Worm (Caenorhabditis elegans) whole organism, L1 larva: Measurements from ENCODE around the gene Y66H1A.5.

Source experiments
- C04F5.9 ChIP-seq: sonication (generic microtip); optimal IDR thresholded peaks from 2 replicates; lab custom pipeline; 2016; ENCODE audit warnings: missing genetic modification characterization, missing compliant biosample characterization
- C16A3.4 ChIP-seq: fragments of 150-350 bp; optimal IDR thresholded peaks from 2 replicates; lab custom pipeline; 2014; ENCODE audit warnings: missing biosample characterization, missing genetic modification characterization
- C34B4.2 ChIP-seq: sonication (generic microtip); optimal IDR thresholded peaks from 2 replicates; lab custom pipeline; 2017; ENCODE audit warnings: mild to moderate bottlenecking, missing genetic modification characterization, missing compliant biosample characterization
- F16B12.6 ChIP-seq: fragments of 150-350 bp; optimal IDR thresholded peaks from 2 replicates; lab custom pipeline; 2014; ENCODE audit warnings: missing biosample characterization, missing genetic modification characterization
- aha-1 ChIP-seq: fragments of 150-350 bp; optimal IDR thresholded peaks from 2 replicates; lab custom pipeline; 2014; ENCODE audit warnings: missing biosample characterization, missing genetic modification characterization
- alr-1 ChIP-seq: fragments of 200-800 bp; sonication (Bioruptor generic); optimal IDR thresholded peaks from 2 replicates; lab custom pipeline; 2018; ENCODE audit warnings: borderline replicate concordance, mild to moderate bottlenecking, missing genetic modification characterization, missing compliant biosample characterization
- blmp-1 ChIP-seq: fragments of 150-350 bp; optimal IDR thresholded peaks from 2 replicates; lab custom pipeline; 2014; ENCODE audit warnings: missing biosample characterization, missing genetic modification characterization
- ceh-8 ChIP-seq: fragments of 200-800 bp; sonication (Bioruptor generic); optimal IDR thresholded peaks from 2 replicates; lab custom pipeline; 2018; ENCODE audit warnings: mild to moderate bottlenecking, missing genetic modification characterization, moderate library complexity, missing compliant biosample characterization
- ceh-82 ChIP-seq, 3 experiments: fragments of 150-350 bp in 1 of 3; sonication (generic microtip) in 2 of 3; optimal IDR thresholded peaks; 2 replicates each; lab custom pipeline; 2014 to 2017; ENCODE audit warnings: missing biosample characterization in 3 of 3, missing genetic modification characterization in 3 of 3
- ceh-90 ChIP-seq: sonication (generic microtip); optimal IDR thresholded peaks from 2 replicates; lab custom pipeline; 2016; ENCODE audit warnings: missing genetic modification characterization, missing compliant biosample characterization
- ces-1 ChIP-seq: fragments of 150-350 bp; optimal IDR thresholded peaks from 2 replicates; lab custom pipeline; 2014; ENCODE audit warnings: missing biosample characterization, missing genetic modification reagents, missing genetic modification characterization
- dpl-1 ChIP-seq, 3 experiments: fragments of 150-350 bp in 2 of 3; sonication (generic microtip) in 1 of 3; optimal IDR thresholded peaks; 2 replicates each; lab custom pipeline; 2014 to 2017; ENCODE audit warnings: missing biosample characterization in 3 of 3, missing genetic modification characterization in 3 of 3, missing genetic modification reagents in 3 of 3
- dsc-1 ChIP-seq: sonication (generic microtip); optimal IDR thresholded peaks from 2 replicates; lab custom pipeline; 2016; ENCODE audit warnings: mild to moderate bottlenecking, missing genetic modification characterization, missing compliant biosample characterization
- efl-3 ChIP-seq: fragments of 200-800 bp; sonication (Bioruptor generic); optimal IDR thresholded peaks from 2 replicates; lab custom pipeline; 2018; ENCODE audit warnings: mild to moderate bottlenecking, missing genetic modification characterization, missing compliant biosample characterization
- egl-13 ChIP-seq: sonication (generic microtip); optimal IDR thresholded peaks from 2 replicates; lab custom pipeline; 2016; ENCODE audit warnings: missing genotype, missing genetic modification reagents, missing genetic modification characterization, missing compliant biosample characterization
- fos-1 ChIP-seq: fragments of 150-350 bp; optimal IDR thresholded peaks from 2 replicates; lab custom pipeline; 2014; ENCODE audit warnings: missing biosample characterization, missing genetic modification characterization
- grh-1 ChIP-seq: fragments of 200-800 bp; sonication (Bioruptor generic); IDR thresholded peaks from 2 replicates; pipeline ENCODE4 v1.3.6; 2022; ENCODE audit warnings: missing genetic modification reagents, missing genetic modification characterization, missing compliant biosample characterization
- hlh-17 ChIP-seq: fragments of 200-800 bp; sonication (Bioruptor generic); optimal IDR thresholded peaks from 2 replicates; lab custom pipeline; 2018; ENCODE audit warnings: missing genetic modification characterization, mild to moderate bottlenecking, missing compliant biosample characterization, moderate library complexity, borderline replicate concordance
- hlh-4 ChIP-seq: sonication (generic microtip); optimal IDR thresholded peaks from 2 replicates; lab custom pipeline; 2016; ENCODE audit warnings: mild to moderate bottlenecking, missing genetic modification characterization, missing compliant biosample characterization
- hpl-2 ChIP-seq: fragments of 150-350 bp; optimal IDR thresholded peaks from 2 replicates; lab custom pipeline; 2014; ENCODE audit warnings: missing biosample characterization, missing genetic modification reagents, missing genetic modification characterization
- isw-1 ChIP-seq: fragments of 200-800 bp; sonication (Bioruptor generic); IDR thresholded peaks from 2 replicates; pipeline ENCODE4 v1.3.6; 2022; ENCODE audit warnings: missing genetic modification characterization, missing compliant biosample characterization
- lin-13 ChIP-seq: fragments of 150-350 bp; optimal IDR thresholded peaks from 2 replicates; lab custom pipeline; 2014; ENCODE audit warnings: missing biosample characterization, missing genetic modification reagents, missing genetic modification characterization
- lin-14 ChIP-seq: fragments of 200-800 bp; sonication (Bioruptor generic); optimal IDR thresholded peaks from 2 replicates; lab custom pipeline; 2018; ENCODE audit warnings: mild to moderate bottlenecking, missing genetic modification characterization, moderate library complexity, missing compliant biosample characterization
- lin-35 ChIP-seq, 2 experiments: fragments of 150-350 bp; optimal IDR thresholded peaks; 2 replicates each; lab custom pipeline; 2014; ENCODE audit warnings: missing biosample characterization in 2 of 2, missing genetic modification characterization in 2 of 2, missing genetic modification reagents in 2 of 2
- lin-39 ChIP-seq: fragments of 150-350 bp; optimal IDR thresholded peaks from 2 replicates; lab custom pipeline; 2014; ENCODE audit warnings: missing biosample characterization, missing genetic modification reagents, missing genetic modification characterization
- lir-3 ChIP-seq: sonication (generic microtip); optimal IDR thresholded peaks from 2 replicates; lab custom pipeline; 2016; ENCODE audit warnings: mild to moderate bottlenecking, missing genetic modification characterization, moderate library complexity, missing compliant biosample characterization; ENCODE audit not compliant: poor library complexity
- lsy-2 ChIP-seq, 2 experiments: fragments of 150-350 bp; optimal IDR thresholded peaks; 2 replicates each; lab custom pipeline; 2014; ENCODE audit warnings: missing biosample characterization in 2 of 2, missing genetic modification characterization in 2 of 2
- mab-9 ChIP-seq: fragments of 200-800 bp; sonication (Bioruptor generic); IDR thresholded peaks from 2 replicates; pipeline ENCODE4 v1.3.6; 2022; ENCODE audit warnings: missing genetic modification reagents, missing genetic modification characterization, missing compliant biosample characterization
- mdl-1 ChIP-seq, 2 experiments: fragments of 150-350 bp; optimal IDR thresholded peaks; 2 replicates each; lab custom pipeline; 2014 to 2017; ENCODE audit warnings: missing biosample characterization in 2 of 2, missing genetic modification characterization in 2 of 2, inconsistent platforms in 1 of 2
- mef-2 ChIP-seq: fragments of 150-350 bp; optimal IDR thresholded peaks from 2 replicates; lab custom pipeline; 2014; ENCODE audit warnings: missing biosample characterization, missing genetic modification characterization
- mep-1 ChIP-seq: fragments of 150-350 bp; optimal IDR thresholded peaks from 2 replicates; lab custom pipeline; 2014; ENCODE audit warnings: missing biosample characterization, missing genetic modification characterization
- nhr-11 ChIP-seq: fragments of 150-350 bp; optimal IDR thresholded peaks from 2 replicates; lab custom pipeline; 2014; ENCODE audit warnings: missing biosample characterization, missing genetic modification characterization
- nhr-19 ChIP-seq: fragments of 200-800 bp; sonication (Bioruptor generic); conservative IDR thresholded peaks from 2 replicates; pipeline ENCODE4 v1.3.6; 2022; ENCODE audit warnings: missing genetic modification characterization, missing compliant biosample characterization
- nhr-20 ChIP-seq: sonication (generic microtip); optimal IDR thresholded peaks from 2 replicates; lab custom pipeline; 2016; ENCODE audit warnings: mild to moderate bottlenecking, missing genetic modification characterization, missing compliant biosample characterization
- nhr-71 ChIP-seq: sonication (generic microtip); optimal IDR thresholded peaks from 2 replicates; lab custom pipeline; 2016; ENCODE audit warnings: mild to moderate bottlenecking, missing genetic modification characterization, moderate library complexity, missing compliant biosample characterization
- nhr-76 ChIP-seq: sonication (generic microtip); optimal IDR thresholded peaks from 2 replicates; lab custom pipeline; 2017; ENCODE audit warnings: missing biosample characterization, missing genetic modification characterization
- nhr-77 ChIP-seq: fragments of 150-350 bp; optimal IDR thresholded peaks from 2 replicates; lab custom pipeline; 2014; ENCODE audit warnings: missing biosample characterization, missing genetic modification characterization
- pag-3 ChIP-seq: sonication (generic microtip); optimal IDR thresholded peaks from 2 replicates; lab custom pipeline; 2017; ENCODE audit warnings: missing genetic modification characterization, mild to moderate bottlenecking, missing compliant biosample characterization, antibody characterized with exemption, borderline replicate concordance; ENCODE audit not compliant: insufficient read depth
- pax-3 ChIP-seq: fragments of 200-800 bp; sonication (Bioruptor generic); optimal IDR thresholded peaks from 2 replicates; lab custom pipeline; 2018; ENCODE audit warnings: mild to moderate bottlenecking, missing genetic modification characterization, moderate library complexity, missing compliant biosample characterization
- pqm-1 ChIP-seq: sonication (generic microtip); optimal IDR thresholded peaks from 3 replicates; lab custom pipeline; 2017; ENCODE audit warnings: missing biosample characterization, missing genetic modification characterization
- rnt-1 ChIP-seq: sonication (generic microtip); optimal IDR thresholded peaks from 2 replicates; lab custom pipeline; 2016; ENCODE audit warnings: mild to moderate bottlenecking, missing genetic modification characterization, moderate library complexity, missing compliant biosample characterization
- skn-1 ChIP-seq: fragments of 150-350 bp; optimal IDR thresholded peaks from 2 replicates; lab custom pipeline; 2014; ENCODE audit warnings: missing biosample characterization, missing genetic modification characterization
- snu-23 ChIP-seq: sonication (generic microtip); optimal IDR thresholded peaks from 2 replicates; lab custom pipeline; 2016; ENCODE audit warnings: missing genetic modification characterization, missing compliant biosample characterization
- sox-4 ChIP-seq: sonication (generic microtip); optimal IDR thresholded peaks from 2 replicates; lab custom pipeline; 2016; ENCODE audit warnings: missing genetic modification characterization, missing compliant biosample characterization
- sptf-1 ChIP-seq: fragments of 150-350 bp; optimal IDR thresholded peaks from 2 replicates; lab custom pipeline; 2014; ENCODE audit warnings: missing biosample characterization, missing genetic modification characterization
- sup-37 ChIP-seq: fragments of 200-800 bp; sonication (Bioruptor generic); optimal IDR thresholded peaks from 2 replicates; lab custom pipeline; 2018; ENCODE audit warnings: mild to moderate bottlenecking, missing genetic modification characterization, missing compliant biosample characterization
- swsn-7 ChIP-seq: sonication (generic microtip); optimal IDR thresholded peaks from 2 replicates; lab custom pipeline; 2016; ENCODE audit warnings: missing genetic modification characterization, missing compliant biosample characterization
- tbx-2 ChIP-seq: sonication (generic microtip); optimal IDR thresholded peaks from 2 replicates; lab custom pipeline; 2016; ENCODE audit warnings: missing genetic modification characterization, missing compliant biosample characterization
- tlp-1 ChIP-seq: fragments of 150-350 bp; optimal IDR thresholded peaks from 2 replicates; lab custom pipeline; 2014; ENCODE audit warnings: missing biosample characterization, missing genetic modification characterization
- unc-130 ChIP-seq: fragments of 150-350 bp; optimal IDR thresholded peaks from 2 replicates; lab custom pipeline; 2017; ENCODE audit warnings: missing biosample characterization, missing genetic modification characterization, inconsistent platforms
- vab-15 ChIP-seq: sonication (generic microtip); optimal IDR thresholded peaks from 2 replicates; lab custom pipeline; 2017; ENCODE audit warnings: missing genotype, mild to moderate bottlenecking, missing genetic modification characterization, missing compliant biosample characterization
- zag-1 ChIP-seq: fragments of 150-350 bp; optimal IDR thresholded peaks from 2 replicates; lab custom pipeline; 2014; ENCODE audit warnings: missing biosample characterization, missing genetic modification characterization
- ztf-4 ChIP-seq: fragments of 150-350 bp; optimal IDR thresholded peaks from 2 replicates; lab custom pipeline; 2014; ENCODE audit warnings: missing biosample characterization, missing genetic modification characterization

The Y66H1A.5 gene

ce11 chrIV:443622-444021 lies 14.7 kb upstream of the Y66H1A.5 start, which contains the start of gene mrpl-55:
TSS of gene mrpl-55 (plus strand) at chrIV:443985.
- TF ChIP-seq lin-39 (tag; lab: Kevin White, UChicago) (peak; percentile 82), lir-3 (tag; lab: Kevin White, UChicago) (peak; percentile 76), nhr-77 (tag; lab: Kevin White, UChicago) (peak; percentile 90), lsy-2 (tag; optimal IDR thresholded peaks at IDR 0.05; lab: Kevin White, UChicago) (peak; percentile 91 to 95), nhr-11 (peak; percentile 56), dpl-1 (GFP tag; optimal IDR thresholded peaks at IDR 0.05; lab: Kevin White, UChicago) (peak; percentile 94 to 97 (median 96)), ces-1 (GFP tag; lab: Kevin White, UChicago) (no peak), vab-15 (tag; lab: Kevin White, UChicago) (peak; percentile 64), C16A3.4 (peak; percentile 96), tbx-2 (tag; lab: Kevin White, UChicago) (peak; percentile 92), C34B4.2 (tag; lab: Kevin White, UChicago) (no peak), rnt-1 (tag; lab: Kevin White, UChicago) (peak; percentile 93), dsc-1 (peak; percentile 85), pax-3 (tag; lab: Kevin White, UChicago) (peak; percentile 88), sup-37 (GFP tag; lab: Kevin White, UChicago) (peak; percentile 17), hpl-2 (GFP tag; lab: Kevin White, UChicago) (peak; percentile 61), C04F5.9 (tag; lab: Kevin White, UChicago) (peak; percentile 82), aha-1 (tag; lab: Kevin White, UChicago) (no peak), mab-9 (GFP tag; lab: Robert Waterston, UW) (peak; percentile 75), blmp-1 (tag; lab: Kevin White, UChicago) (peak; percentile 75), efl-3 (no peak), tlp-1 (tag; lab: Kevin White, UChicago) (no peak), nhr-19 (peak; percentile 89), hlh-4 (no peak), isw-1 (GFP tag; lab: Robert Waterston, UW) (peak; percentile 86), alr-1 (tag; lab: Kevin White, UChicago) (no peak), nhr-20 (tag; lab: Kevin White, UChicago) (peak; percentile 91), ztf-4 (tag; lab: Kevin White, UChicago) (peak; percentile 82), skn-1 (tag; lab: Kevin White, UChicago) (peak; percentile 88), lin-14 (GFP tag; lab: Kevin White, UChicago) (peak; percentile 93), nhr-71 (tag; lab: Kevin White, UChicago) (peak; percentile 95), mdl-1 (tag; optimal IDR thresholded peaks at IDR 0.05; lab: Kevin White, UChicago) (peak in 1 of 2 experiments; percentile 78), swsn-7 (tag; lab: Kevin White, UChicago) (peak; percentile 89), ceh-82 (tag; optimal IDR thresholded peaks at IDR 0.05; lab: Kevin White, UChicago) (peak; percentile 75 to 93 (median 77)), fos-1 (tag; lab: Kevin White, UChicago) (peak; percentile 71), sptf-1 (tag; lab: Kevin White, UChicago) (no peak), lin-35 (GFP tag; optimal IDR thresholded peaks at IDR 0.05; lab: Kevin White, UChicago) (peak; percentile 95 to 98), zag-1 (no peak), nhr-76 (tag; lab: Kevin White, UChicago) (no peak), unc-130 (peak; percentile 97), pag-3 (tag; lab: Kevin White, UChicago) (no peak), hlh-17 (GFP tag; lab: Kevin White, UChicago) (no peak), lin-13 (GFP tag; lab: Kevin White, UChicago) (peak; percentile 88), sox-4 (tag; lab: Kevin White, UChicago) (peak; percentile 76), ceh-8 (GFP tag; lab: Kevin White, UChicago) (peak; percentile 69), ceh-90 (tag; lab: Kevin White, UChicago) (peak; percentile 46), snu-23 (peak; percentile 95), pqm-1 (tag; lab: Kevin White, UChicago) (no peak), grh-1 (GFP tag; lab: Robert Waterston, UW) (peak; percentile 76), mep-1 (peak; percentile 94), egl-13 (tag; lab: Kevin White, UChicago) (peak; percentile 74), mef-2 (peak; percentile 69), F16B12.6 (tag; lab: Kevin White, UChicago) (peak; percentile 73)
